Worm (Caenorhabditis elegans) whole organism, midembryonic: ENCODE measurements around the gene cthd-1.

Experiments
- T22C8.4 ChIP-seq: fragments of 200-800 bp; sonication (Bioruptor generic); IDR thresholded peaks from 2 replicates; pipeline ENCODE4 v1.3.6; 2022; ENCODE audit warnings: missing genetic modification characterization, missing compliant biosample characterization
- cog-1 ChIP-seq: sonication (generic microtip); optimal IDR thresholded peaks from 2 replicates; lab custom pipeline; 2016; ENCODE audit warnings: missing genetic modification characterization, missing compliant biosample characterization
- flt-1 ChIP-seq: fragments of 200-800 bp; sonication (Bioruptor generic); IDR thresholded peaks from 2 replicates; pipeline ENCODE4 v1.3.6; 2022; ENCODE audit warnings: missing genetic modification characterization, missing compliant biosample characterization
- klf-2 ChIP-seq: fragments of 200-800 bp; sonication (Bioruptor generic); conservative IDR thresholded peaks from 2 replicates; pipeline ENCODE4 v1.3.6; 2022; ENCODE audit warnings: missing genetic modification reagents, missing genetic modification characterization, missing compliant biosample characterization
- med-1 ChIP-seq: sonication (generic microtip); optimal IDR thresholded peaks from 2 replicates; lab custom pipeline; 2017; ENCODE audit warnings: missing genetic modification characterization, mild to moderate bottlenecking, missing compliant biosample characterization, antibody characterized with exemption, missing genetic modification reagents; ENCODE audit not compliant: insufficient read depth
- ref-1 ChIP-seq: fragments of 200-800 bp; sonication (Bioruptor generic); conservative IDR thresholded peaks from 2 replicates; pipeline ENCODE4 v1.3.6; 2022; ENCODE audit warnings: missing genetic modification reagents, missing genetic modification characterization, missing compliant biosample characterization
- tab-1 ChIP-seq: fragments of 200-800 bp; sonication (Bioruptor generic); IDR thresholded peaks from 2 replicates; pipeline ENCODE4 v1.3.6; 2022; ENCODE audit warnings: missing genetic modification characterization, missing compliant biosample characterization
- ztf-23 ChIP-seq: fragments of 200-800 bp; sonication (Bioruptor generic); IDR thresholded peaks from 2 replicates; pipeline ENCODE4 v1.3.6; 2022; ENCODE audit warnings: missing genetic modification reagents, missing genetic modification characterization, missing compliant biosample characterization
- ztf-29 ChIP-seq: fragments of 200-800 bp; sonication (Bioruptor generic); IDR thresholded peaks from 2 replicates; pipeline ENCODE4 v1.3.6; 2022; ENCODE audit warnings: missing genetic modification reagents, missing genetic modification characterization, missing compliant biosample characterization

The cthd-1 gene

ce11 chrV:9677977-9678376 lies at the start of gene cthd-1:
TSS of gene cthd-1 (plus strand) at chrV:9678277.
- TF ChIP-seq klf-2, result no peak

DNA sequence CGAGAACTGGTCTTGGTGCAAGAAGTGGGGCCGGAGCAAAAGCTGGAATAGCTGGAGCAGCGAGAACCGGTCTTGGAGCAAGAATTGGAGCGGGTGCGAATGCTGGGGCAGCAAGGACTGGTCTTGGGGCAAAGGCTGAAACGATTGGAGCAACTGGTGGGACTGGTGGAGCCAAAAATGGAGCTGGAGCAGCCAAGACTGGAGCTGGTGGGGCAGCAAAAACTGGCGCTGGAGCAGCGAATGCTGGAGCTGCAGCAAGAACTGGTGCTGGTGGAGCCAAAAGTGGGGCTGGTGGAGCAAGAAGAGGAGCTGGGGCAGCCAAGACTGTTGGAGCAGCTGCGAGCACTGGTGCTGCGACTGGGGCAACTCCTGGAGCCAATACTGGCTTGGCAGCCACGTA lies 49.5 kb upstream of the cthd-1 start:
- TF ChIP-seq ref-1 (GFP tag; lab: Robert Waterston, UW) (no peak), ztf-29 (no peak), tab-1 (GFP tag; lab: Robert Waterston, UW) (no peak), ztf-23 (no peak), T22C8.4 (GFP tag; lab: Robert Waterston, UW) (no peak), med-1 (GFP tag; lab: Kevin White, UChicago) (no peak), klf-2 (no peak)

- TF ChIP-seq klf-2, result no peak
- no peak for TF ChIP-seq tab-1 (GFP tag; lab: Robert Waterston, UW)
- TF ChIP-seq ref-1 (GFP tag; lab: Robert Waterston, UW), result no peak
- no peak for TF ChIP-seq med-1 (GFP tag; lab: Kevin White, UChicago)
- TF ChIP-seq cog-1 (tag; lab: Kevin White, UChicago), result no peak
- TF ChIP-seq T22C8.4 (GFP tag; lab: Robert Waterston, UW), result no peak
- no peak for TF ChIP-seq ztf-23
- no peak for TF ChIP-seq ztf-29
- no peak for TF ChIP-seq flt-1
Observed at ce11 chrV:9629114-9629513, 49.0 kb upstream of the cthd-1 start, which contains the start of gene idpc-3. TSS of gene idpc-3 (minus strand) at chrV:9629214.

ce11 chrV:9629643-9630042 lies 48.4 kb upstream of the cthd-1 start, which contains the start of gene col-146:
TSS of gene col-146 (plus strand) at chrV:9629943.
- TF ChIP-seq T22C8.4 (GFP tag; lab: Robert Waterston, UW) (no peak), med-1 (GFP tag; lab: Kevin White, UChicago) (no peak), flt-1 (no peak), ztf-23 (no peak), ref-1 (GFP tag; lab: Robert Waterston, UW) (no peak), tab-1 (GFP tag; lab: Robert Waterston, UW) (no peak), klf-2 (no peak), ztf-29 (no peak), cog-1 (tag; lab: Kevin White, UChicago) (no peak)

DNA sequence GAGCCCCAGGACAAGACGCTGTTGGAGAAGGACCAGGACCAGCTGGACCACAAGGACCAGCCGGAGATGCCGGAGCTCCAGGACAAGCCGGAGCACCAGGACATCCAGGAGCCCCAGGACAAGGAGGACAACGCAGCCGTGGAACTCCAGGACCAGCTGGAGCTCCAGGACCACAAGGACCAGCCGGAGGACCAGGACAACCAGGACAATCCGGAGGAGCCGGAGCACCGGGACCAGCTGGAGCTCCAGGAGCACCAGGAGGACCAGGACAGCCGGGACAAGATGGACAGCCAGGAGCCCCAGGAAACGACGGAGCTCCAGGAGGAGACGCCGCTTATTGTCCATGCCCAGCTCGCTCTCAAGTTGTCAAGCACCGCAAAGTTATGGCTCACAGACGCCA lies 47.5 kb upstream of the cthd-1 start:
- TF ChIP-seq tab-1 (GFP tag; lab: Robert Waterston, UW) (no peak), T22C8.4 (GFP tag; lab: Robert Waterston, UW) (no peak), cog-1 (tag; lab: Kevin White, UChicago) (no peak), ref-1 (GFP tag; lab: Robert Waterston, UW) (no peak), ztf-29 (no peak), ztf-23 (no peak), med-1 (GFP tag; lab: Kevin White, UChicago) (no peak)

DNA sequence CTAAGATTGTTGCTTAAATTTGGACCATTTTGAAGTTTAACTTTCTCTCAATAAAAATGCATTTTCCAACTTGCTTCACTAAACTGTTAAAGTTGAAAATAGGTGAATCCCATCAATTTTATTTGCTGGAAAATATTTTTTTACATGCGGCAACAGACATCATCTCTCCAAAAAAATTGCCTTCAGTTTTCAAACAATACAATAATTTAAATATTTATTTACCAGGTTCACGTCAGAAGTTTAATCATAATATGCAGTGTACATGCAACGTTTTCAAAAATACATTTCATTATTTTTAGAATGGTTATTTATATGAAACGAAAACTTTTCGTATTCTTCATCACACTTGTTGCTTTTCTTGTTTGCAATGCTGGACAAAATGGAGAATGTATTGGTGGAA lies 47.1 kb upstream of the cthd-1 start, which contains the start of gene T06E4.5:
TSS of gene T06E4.5 (plus strand) at position 301 of the 400 bp plus-strand sequence.
- TF ChIP-seq T22C8.4 (GFP tag; lab: Robert Waterston, UW) (no peak), ztf-23 (no peak), klf-2 (no peak), flt-1 (no peak)

DNA sequence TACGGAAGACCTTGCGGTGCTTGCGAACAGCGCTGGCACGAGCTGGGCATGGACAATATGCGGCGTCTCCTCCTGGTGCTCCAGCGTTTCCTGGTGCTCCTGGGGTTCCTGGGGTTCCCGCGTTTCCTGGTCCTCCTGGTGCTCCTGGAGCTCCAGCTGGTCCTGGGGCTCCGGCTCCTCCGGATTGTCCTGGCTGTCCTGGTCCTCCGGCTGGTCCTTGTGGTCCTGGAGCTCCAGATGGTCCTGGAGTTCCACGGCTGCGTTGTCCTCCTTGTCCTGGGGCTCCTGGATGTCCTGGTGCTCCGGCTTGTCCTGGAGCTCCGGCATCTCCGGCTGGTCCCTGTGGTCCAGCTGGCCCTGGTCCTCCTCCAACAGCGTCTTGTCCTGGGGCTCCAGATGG lies 45.7 kb upstream of the cthd-1 start:
- TF ChIP-seq ref-1 (GFP tag; lab: Robert Waterston, UW) (no peak), med-1 (GFP tag; lab: Kevin White, UChicago) (no peak), ztf-29 (no peak)

DNA sequence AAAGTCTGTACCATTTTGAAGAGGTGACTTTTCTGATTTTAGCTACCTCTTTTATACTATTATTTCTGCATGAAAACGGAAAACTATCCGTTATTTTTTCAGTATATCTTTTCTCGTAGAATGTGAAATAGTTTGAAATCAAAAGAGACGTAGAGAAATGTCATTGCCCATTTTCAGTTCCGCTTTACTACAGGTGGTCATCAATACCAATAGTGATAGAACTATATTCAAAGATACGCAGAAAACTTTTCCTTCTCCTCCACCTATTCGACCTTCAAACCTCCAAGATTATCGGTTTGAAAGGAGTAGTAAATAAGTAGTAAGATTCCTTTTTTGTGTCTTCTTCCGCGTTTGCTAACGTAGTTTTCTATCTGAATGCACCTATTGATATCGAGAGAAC lies 44.8 kb upstream of the cthd-1 start, which contains the start of gene col-147:
TSS of gene col-147 (minus strand) at position 26 of the 400 bp plus-strand sequence.
- no peak for TF ChIP-seq ref-1 (GFP tag; lab: Robert Waterston, UW)
- TF ChIP-seq ztf-29, result no peak
- no peak for TF ChIP-seq ztf-23
- TF ChIP-seq tab-1 (GFP tag; lab: Robert Waterston, UW), result no peak
- no peak for TF ChIP-seq klf-2
- no peak for TF ChIP-seq T22C8.4 (GFP tag; lab: Robert Waterston, UW)
- no peak for TF ChIP-seq med-1 (GFP tag; lab: Kevin White, UChicago)
- TF ChIP-seq cog-1 (tag; lab: Kevin White, UChicago), result no peak
- TF ChIP-seq flt-1, result no peak

DNA sequence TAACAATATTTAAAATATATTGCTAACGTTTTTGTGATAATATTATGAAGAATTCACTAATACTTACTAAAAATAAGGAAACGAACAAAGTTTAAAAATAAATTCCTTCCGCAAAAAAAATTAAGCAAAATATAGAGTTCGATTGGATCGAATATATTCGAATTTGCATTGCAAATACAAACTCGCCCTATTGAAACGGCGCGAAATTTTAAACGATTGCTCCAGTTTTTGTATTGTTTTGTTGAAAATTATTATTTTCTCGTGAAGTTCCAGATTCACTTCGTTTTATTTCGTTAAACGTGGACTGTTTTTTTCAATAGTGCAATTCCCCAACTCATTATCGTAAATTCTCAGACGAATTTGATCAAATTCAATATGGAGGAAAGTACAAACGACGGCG lies 32.6 kb upstream of the cthd-1 start, which contains the start of the genes atl-1 and hcp-2:
TSS of gene atl-1 (minus strand) at position 89 of the 400 bp plus-strand sequence.
TSS of gene hcp-2 (plus strand) at position 353 of the 400 bp plus-strand sequence.
- TF ChIP-seq ztf-29 (no peak), flt-1 (no peak), klf-2 (no peak), T22C8.4 (GFP tag; lab: Robert Waterston, UW) (no peak), cog-1 (tag; lab: Kevin White, UChicago) (no peak), ref-1 (GFP tag; lab: Robert Waterston, UW) (no peak), tab-1 (GFP tag; lab: Robert Waterston, UW) (no peak), ztf-23 (no peak), med-1 (GFP tag; lab: Kevin White, UChicago) (no peak)

DNA sequence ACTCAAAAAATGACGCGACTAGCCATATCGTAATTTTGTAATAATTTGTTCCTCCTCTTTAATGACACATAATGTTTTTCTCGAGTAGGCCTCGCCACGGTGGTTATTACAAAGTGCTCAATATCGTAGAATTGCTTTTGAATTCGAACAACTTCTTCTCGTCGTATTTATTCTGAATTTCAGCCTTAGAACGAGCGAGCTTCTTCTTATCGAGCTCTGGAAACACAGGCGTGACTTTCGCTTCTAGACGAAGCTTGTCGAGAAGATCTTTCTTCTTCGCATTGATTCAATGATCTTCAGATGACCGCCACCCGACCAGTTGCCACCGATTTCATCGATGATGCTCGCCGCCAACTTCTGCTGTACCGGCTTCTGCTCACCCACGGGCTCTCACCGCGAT lies 26.8 kb upstream of the cthd-1 start, which contains the start of gene T06E4.21:
TSS of gene T06E4.21 (plus strand) at position 301 of the 400 bp plus-strand sequence.
- TF ChIP-seq klf-2 (no peak), flt-1 (no peak), cog-1 (tag; lab: Kevin White, UChicago) (no peak), tab-1 (GFP tag; lab: Robert Waterston, UW) (no peak), ztf-23 (no peak), T22C8.4 (GFP tag; lab: Robert Waterston, UW) (no peak), med-1 (GFP tag; lab: Kevin White, UChicago) (no peak), ref-1 (GFP tag; lab: Robert Waterston, UW) (no peak), ztf-29 (no peak)
